Fruit fly (Drosophila melanogaster): ENCODE measurements around the gene CG7990.

- TF ChIP-seq ab (GFP tag; optimal IDR thresholded peaks at IDR 0.05) (no peak), CG11723 (GFP tag; optimal IDR thresholded peaks at IDR 0.05) (no peak), CG9817 (tag; optimal IDR thresholded peaks at IDR 0.05) (no peak), Sin3A (optimal IDR thresholded peaks at IDR 0.05) (no peak), unc-4 (GFP tag; IDR thresholded peaks at IDR 0.05; ENCODE audit: partially characterized antibody) (no peak), disco-r (GFP tag; optimal IDR thresholded peaks at IDR 0.05) (no peak), usp (GFP tag; optimal IDR thresholded peaks at IDR 0.05) (no peak), CG6654 (GFP tag; optimal IDR thresholded peaks at IDR 0.05) (no peak), CG12769 (tag; optimal IDR thresholded peaks at IDR 0.05) (no peak), ATbp (GFP tag; optimal IDR thresholded peaks at IDR 0.05) (no peak), twi (tag; optimal IDR thresholded peaks at IDR 0.05) (peak; percentile 96), nau (GFP tag; optimal IDR thresholded peaks at IDR 0.05) (no peak), org-1 (GFP tag; optimal IDR thresholded peaks at IDR 0.05) (no peak), CG11085 (GFP tag; IDR thresholded peaks at IDR 0.05) (no peak)
Measured at dm6 chrX:19158519-19159289, 43.1 kb downstream of the CG7990 start.

All from whole organism, embryonic.